Worm (Caenorhabditis elegans) whole organism, L4/young adult: ENCODE results near the gene rpl-23.

Source experiments
- W03F9.2 ChIP-seq: fragments of 150-350 bp; optimal IDR thresholded peaks from 2 replicates; lab custom pipeline; 2014; ENCODE audit warnings: missing biosample characterization, missing genetic modification characterization
- dao-5 ChIP-seq: sonication (generic microtip); optimal IDR thresholded peaks from 2 replicates; lab custom pipeline; 2016; ENCODE audit warnings: missing genotype, missing genetic modification characterization, moderate library complexity, missing compliant biosample characterization
- him-1 ChIP-seq: sonication (generic microtip); optimal IDR thresholded peaks from 2 replicates; lab custom pipeline; 2016; ENCODE audit warnings: missing genotype, missing genetic modification reagents, missing genetic modification characterization, missing compliant biosample characterization

DNA sequence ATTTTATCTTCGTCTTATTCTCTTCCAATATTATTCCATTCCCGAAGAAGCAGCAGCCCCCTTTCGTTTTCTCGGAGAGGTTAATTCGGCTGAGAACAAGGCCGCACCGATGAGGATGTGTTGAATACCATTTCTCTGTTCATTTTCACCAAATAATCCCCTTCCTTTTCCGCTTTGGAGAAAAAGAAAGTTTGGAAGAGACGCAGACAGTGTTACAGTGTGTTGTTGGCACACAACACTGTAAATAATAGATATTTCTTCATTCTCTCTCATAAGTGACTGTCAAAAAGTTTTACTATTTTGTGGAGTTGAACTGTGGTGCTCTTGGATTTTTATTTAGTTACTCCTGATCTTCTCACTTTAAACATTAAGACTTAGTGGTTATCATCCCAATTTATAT lies 40.6 kb downstream of the rpl-23 start:
- TF ChIP-seq him-1 (tag; lab: Kevin White, UChicago) (no peak), dao-5 (no peak), W03F9.2 (tag; lab: Kevin White, UChicago) (no peak)
